Fruit fly (Drosophila melanogaster) whole organism, embryonic: Measurements from ENCODE around the gene CG3777.

Experiments used
- CG10274 ChIP-seq: fragments of 200-800 bp; sonication (Bioruptor generic); optimal IDR thresholded peaks from 3 replicates; lab custom pipeline; 2017; ENCODE audit warnings: missing biosample characterization, mild to moderate bottlenecking, missing genetic modification characterization
- CG10543 ChIP-seq: fragments of 200-800 bp; sonication (Bioruptor generic); optimal IDR thresholded peaks from 3 replicates; lab custom pipeline; 2017; ENCODE audit warnings: missing biosample characterization, mild to moderate bottlenecking, missing genetic modification characterization, moderate library complexity
- CG13424 ChIP-seq: fragments of 200-800 bp; sonication (Bioruptor generic); optimal IDR thresholded peaks from 2 replicates; lab custom pipeline; 2019; ENCODE audit warnings: missing biosample characterization, mild to moderate bottlenecking, missing genetic modification characterization, moderate library complexity
- CG14710 ChIP-seq: fragments of 200-800 bp; sonication (Bioruptor generic); optimal IDR thresholded peaks from 3 replicates; lab custom pipeline; 2019; ENCODE audit warnings: missing biosample characterization, mild to moderate bottlenecking, missing genetic modification characterization, moderate library complexity
- CG15269 ChIP-seq: fragments of 200-800 bp; sonication (Bioruptor generic); optimal IDR thresholded peaks from 2 replicates; lab custom pipeline; 2018; ENCODE audit warnings: missing biosample characterization, mild to moderate bottlenecking, missing genetic modification characterization, moderate library complexity
- CG15514 ChIP-seq: fragments of 200-800 bp; sonication (Bioruptor generic); optimal IDR thresholded peaks from 3 replicates; lab custom pipeline; 2017; ENCODE audit warnings: missing biosample characterization, missing genetic modification characterization, mild to moderate bottlenecking, moderate library complexity, missing genetic modification reagents
- CG15601 ChIP-seq: fragments of 200-800 bp; sonication (Bioruptor generic); optimal IDR thresholded peaks from 3 replicates; lab custom pipeline; 2019; ENCODE audit warnings: missing biosample characterization, mild to moderate bottlenecking, missing genetic modification characterization, moderate library complexity
- CG16863 ChIP-seq: fragments of 200-800 bp; sonication (Bioruptor generic); optimal IDR thresholded peaks from 3 replicates; lab custom pipeline; 2016; ENCODE audit warnings: missing biosample characterization, missing genetic modification characterization
- CG17186 ChIP-seq: fragments of 200-800 bp; sonication (Bioruptor generic); optimal IDR thresholded peaks from 3 replicates; lab custom pipeline; 2017; ENCODE audit warnings: missing biosample characterization, missing genetic modification reagents, missing genetic modification characterization
- CG17359 ChIP-seq: fragments of 200-800 bp; sonication (Bioruptor generic); optimal IDR thresholded peaks from 3 replicates; lab custom pipeline; 2018; ENCODE audit warnings: missing biosample characterization, mild to moderate bottlenecking, missing genetic modification characterization, moderate library complexity
- CG17568 ChIP-seq: fragments of 200-800 bp; sonication (Bioruptor generic); optimal IDR thresholded peaks from 2 replicates; lab custom pipeline; 2018; ENCODE audit warnings: missing biosample characterization, mild to moderate bottlenecking, missing genetic modification characterization, moderate library complexity
- CG1832 ChIP-seq: fragments of 200-800 bp; sonication (Bioruptor generic); optimal IDR thresholded peaks from 2 replicates; lab custom pipeline; 2017; ENCODE audit warnings: missing biosample characterization, mild to moderate bottlenecking, missing genetic modification characterization, inconsistent platforms
- CG18764 ChIP-seq: fragments of 200-800 bp; sonication (Bioruptor generic); optimal IDR thresholded peaks from 3 replicates; lab custom pipeline; 2016; ENCODE audit warnings: missing biosample characterization, missing genetic modification characterization
- CG2129 ChIP-seq: fragments of 200-800 bp; sonication (Bioruptor generic); IDR thresholded peaks from 2 replicates; pipeline ENCODE4 v1.3.6; 2022; ENCODE audit warnings: missing biosample characterization, missing genetic modification characterization; ENCODE audit not compliant: partially characterized antibody
- CG2712 ChIP-seq: fragments of 200-800 bp; optimal IDR thresholded peaks from 3 replicates; lab custom pipeline; 2019; ENCODE audit warnings: missing biosample characterization, mild to moderate bottlenecking, missing genetic modification characterization, moderate library complexity
- CG31224 ChIP-seq: fragments of 200-800 bp; sonication (Bioruptor generic); IDR thresholded peaks from 2 replicates; pipeline ENCODE4 v1.3.6; 2022; ENCODE audit warnings: missing biosample characterization, missing genetic modification characterization
- CG3407 ChIP-seq: fragments of 200-800 bp; sonication (Bioruptor generic); optimal IDR thresholded peaks from 2 replicates; lab custom pipeline; 2018; ENCODE audit warnings: missing biosample characterization, mild to moderate bottlenecking, missing genetic modification characterization
- CG3995 ChIP-seq: fragments of 200-800 bp; sonication (Bioruptor generic); optimal IDR thresholded peaks from 3 replicates; lab custom pipeline; 2016; ENCODE audit warnings: missing biosample characterization, missing genetic modification characterization
- CG4328 ChIP-seq: fragments of 200-800 bp; sonication (Bioruptor generic); optimal IDR thresholded peaks from 3 replicates; lab custom pipeline; 2017; ENCODE audit warnings: missing biosample characterization, missing genetic modification reagents, missing genetic modification characterization
- CG4617 ChIP-seq: fragments of 200-800 bp; sonication (Bioruptor generic); optimal IDR thresholded peaks from 3 replicates; lab custom pipeline; 2016; ENCODE audit warnings: missing biosample characterization, missing genetic modification characterization, borderline replicate concordance
- CG6254 ChIP-seq: fragments of 200-800 bp; sonication (Bioruptor generic); optimal IDR thresholded peaks from 3 replicates; lab custom pipeline; 2017; ENCODE audit warnings: mild to moderate bottlenecking, missing biosample characterization, missing genetic modification reagents, missing genetic modification characterization
- CG7271 ChIP-seq: fragments of 200-800 bp; sonication (Bioruptor generic); optimal IDR thresholded peaks from 2 replicates; lab custom pipeline; 2018; ENCODE audit warnings: missing biosample characterization, mild to moderate bottlenecking, missing genetic modification characterization, moderate library complexity
- CG7556 ChIP-seq: fragments of 200-800 bp; sonication (Bioruptor generic); optimal IDR thresholded peaks from 2 replicates; lab custom pipeline; 2017; ENCODE audit warnings: missing biosample characterization, mild to moderate bottlenecking, missing genetic modification characterization
- CTCF ChIP-seq: fragments of 200-800 bp; sonication (Bioruptor generic); optimal IDR thresholded peaks from 2 replicates; lab custom pipeline; 2017; ENCODE audit warnings: missing biosample characterization, mild to moderate bottlenecking, missing genetic modification characterization, moderate library complexity
- D19A ChIP-seq: fragments of 200-800 bp; optimal IDR thresholded peaks from 3 replicates; lab custom pipeline; 2019; ENCODE audit warnings: missing biosample characterization, mild to moderate bottlenecking, missing genetic modification characterization, moderate library complexity
- Dfd ChIP-seq, 2 experiments: fragments of >200 bp; optimal IDR thresholded peaks; 2 replicates each; lab custom pipeline; 2017; ENCODE audit warnings: missing biosample characterization in 2 of 2, missing genetic modification characterization in 2 of 2
- Gsc ChIP-seq: fragments of 200-800 bp; sonication (Bioruptor generic); IDR thresholded peaks from 2 replicates; pipeline ENCODE4 v1.3.6; 2022; ENCODE audit warnings: missing biosample characterization, missing genetic modification characterization
- Gug ChIP-seq: fragments of 200-800 bp; sonication (Bioruptor generic); IDR thresholded peaks from 4 replicates; pipeline ENCODE4 v1.3.6; 2022; ENCODE audit warnings: missing biosample characterization, missing genetic modification characterization
- Hr51 ChIP-seq, 2 experiments: fragments of 200-800 bp; sonication (Bioruptor generic); optimal IDR thresholded peaks; 2 replicates in 1 of 2; 3 replicates in 1 of 2; lab custom pipeline; 2016 to 2018; ENCODE audit warnings: missing biosample characterization in 2 of 2, missing genetic modification characterization in 2 of 2, mild to moderate bottlenecking in 1 of 2, moderate library complexity in 1 of 2
- MBD-R2 ChIP-seq: fragments of 200-800 bp; sonication (Bioruptor generic); IDR thresholded peaks from 2 replicates; pipeline ENCODE4 v1.3.6; 2022; ENCODE audit warnings: missing biosample characterization, missing genetic modification characterization
- Med ChIP-seq: fragments of 200-800 bp; sonication (Bioruptor generic); peaks from one replicate; lab custom pipeline; 2016; ENCODE audit warnings: missing biosample characterization, missing genetic modification characterization, mild to moderate bottlenecking, inconsistent platforms, moderate library complexity
- Myb ChIP-seq: fragments of 200-800 bp; sonication (Bioruptor generic); optimal IDR thresholded peaks from 2 replicates; lab custom pipeline; 2016; ENCODE audit warnings: missing biosample characterization, missing genetic modification characterization
- Nf-YA ChIP-seq: fragments of 200-800 bp; sonication (Bioruptor generic); IDR thresholded peaks from 2 replicates; pipeline ENCODE4 v1.3.6; 2022; ENCODE audit warnings: missing biosample characterization, missing genetic modification characterization
- Ravus ChIP-seq: fragments of 200-800 bp; sonication (Bioruptor generic); IDR thresholded peaks from 2 replicates; pipeline ENCODE4 v1.3.6; 2022; ENCODE audit warnings: missing biosample characterization, missing genetic modification characterization
- TFAM ChIP-seq: fragments of 200-800 bp; sonication (Bioruptor generic); optimal IDR thresholded peaks from 2 replicates; lab custom pipeline; 2017; ENCODE audit warnings: missing biosample characterization, missing genetic modification characterization, inconsistent platforms
- Xbp1 ChIP-seq: fragments of 200-800 bp; sonication (Bioruptor generic); optimal IDR thresholded peaks from 3 replicates; lab custom pipeline; 2016; ENCODE audit warnings: missing biosample characterization, mild to moderate bottlenecking, missing genetic modification characterization
- al ChIP-seq: fragments of 200-800 bp; sonication (Bioruptor generic); IDR thresholded peaks from 2 replicates; pipeline ENCODE4 v1.3.6; 2022; ENCODE audit warnings: missing biosample characterization, missing genetic modification characterization
- aop ChIP-seq: fragments of 200-800 bp; sonication (Bioruptor generic); IDR thresholded peaks from 2 replicates; pipeline ENCODE4 v1.3.6; 2022; ENCODE audit warnings: missing biosample characterization, missing genetic modification characterization
- ewg ChIP-seq: fragments of 200-800 bp; sonication (Bioruptor generic); optimal IDR thresholded peaks from 3 replicates; lab custom pipeline; 2017; ENCODE audit warnings: mild to moderate bottlenecking, missing biosample characterization, missing genetic modification reagents, missing genetic modification characterization
- gem ChIP-seq: fragments of 200-800 bp; sonication (Bioruptor generic); optimal IDR thresholded peaks from 2 replicates; lab custom pipeline; 2019; ENCODE audit warnings: missing biosample characterization, mild to moderate bottlenecking, missing genetic modification characterization, moderate library complexity
- gro ChIP-seq: fragments of 200-800 bp; sonication (Bioruptor generic); optimal IDR thresholded peaks from 2 replicates; lab custom pipeline; 2016; ENCODE audit warnings: missing biosample characterization, missing genetic modification characterization
- klu ChIP-seq: fragments of 200-800 bp; sonication (Bioruptor generic); IDR thresholded peaks from 2 replicates; pipeline ENCODE4 v1.3.6; 2022; ENCODE audit warnings: missing biosample characterization, missing genetic modification characterization
- lbe ChIP-seq: fragments of 200-800 bp; sonication (Bioruptor generic); optimal IDR thresholded peaks from 2 replicates; lab custom pipeline; 2016; ENCODE audit warnings: missing biosample characterization, mild to moderate bottlenecking, missing genetic modification characterization
- nau ChIP-seq: fragments of 200-800 bp; sonication (Bioruptor generic); optimal IDR thresholded peaks from 3 replicates; lab custom pipeline; 2017; ENCODE audit warnings: missing biosample characterization, mild to moderate bottlenecking, missing genetic modification characterization, missing genetic modification reagents
- pb ChIP-seq: fragments of 200-800 bp; sonication (Bioruptor generic); optimal IDR thresholded peaks from 3 replicates; lab custom pipeline; 2016; ENCODE audit warnings: missing biosample characterization, missing genetic modification characterization
- sna ChIP-seq: fragments of 200-800 bp; sonication (Bioruptor generic); IDR thresholded peaks from 2 replicates; pipeline ENCODE4 v1.3.6; 2022; ENCODE audit warnings: missing biosample characterization, missing genetic modification characterization; ENCODE audit not compliant: partially characterized antibody
- sqz ChIP-seq: fragments of 200-800 bp; sonication (Bioruptor generic); optimal IDR thresholded peaks from 3 replicates; lab custom pipeline; 2018; ENCODE audit warnings: missing biosample characterization, mild to moderate bottlenecking, missing genetic modification characterization
- ttk ChIP-seq: fragments of 200-800 bp; sonication (Bioruptor generic); IDR thresholded peaks from 2 replicates; pipeline ENCODE4 v2.1.2; 2022; ENCODE audit warnings: missing biosample characterization, missing genetic modification characterization
- tx ChIP-seq: fragments of 200-800 bp; sonication (Bioruptor generic); optimal IDR thresholded peaks from 2 replicates; lab custom pipeline; 2016; ENCODE audit warnings: missing biosample characterization, missing genetic modification characterization

CG3777 gene

dm6 chrX:255369-255768, 24.1 kb upstream of the CG3777 start, which contains the start of gene cin (continued):
- TF ChIP-seq CG2129 (GFP tag; lab: Robert Waterston, UW) (no peak), MBD-R2 (no peak; the same call in none of the 2 replicates), Gsc (no peak), al (GFP tag; lab: Robert Waterston, UW) (no peak), CG6254 (GFP tag; lab: Kevin White, UChicago) (no peak), CG2712 (tag; lab: Kevin White, UChicago) (peak; percentile 60), CG4328 (GFP tag; lab: Kevin White, UChicago) (no peak), Dfd (GFP tag; optimal IDR thresholded peaks at IDR 0.05; lab: Kevin White, UChicago) (no peak), Ravus (no peak), CG14710 (tag; lab: Kevin White, UChicago) (peak; percentile 99), Myb (no peak), gro (GFP tag; lab: Kevin White, UChicago) (no peak), tx (GFP tag; lab: Kevin White, UChicago) (no peak), aop (GFP tag; lab: Robert Waterston, UW) (no peak), sqz (GFP tag; lab: Kevin White, UChicago) (no peak), CG4617 (GFP tag; lab: Kevin White, UChicago) (no peak), pb (GFP tag; lab: Kevin White, UChicago) (no peak), CG18764 (no peak), CG16863 (GFP tag; lab: Kevin White, UChicago) (no peak), CG17186 (GFP tag; lab: Kevin White, UChicago) (no peak), TFAM (GFP tag; lab: Kevin White, UChicago) (no peak), klu (GFP tag; lab: Robert Waterston, UW) (no peak), Nf-YA (GFP tag; lab: Robert Waterston, UW) (no peak), nau (no peak)

- TF ChIP-seq D19A (tag; lab: Kevin White, UChicago) (peak; percentile 78), gem (peak; percentile 1), lbe (peak; percentile 5), CG10274 (GFP tag; lab: Kevin White, UChicago) (no peak), Med (peak; percentile 1)
Observed at dm6 chrX:262836-263235, 16.7 kb upstream of the CG3777 start.

- no peak for TF ChIP-seq CG3407 (GFP tag; lab: Kevin White, UChicago)
- peak; percentile 43 for TF ChIP-seq CG10543 (GFP tag; lab: Kevin White, UChicago)
- TF ChIP-seq CG1832 (GFP tag; lab: Kevin White, UChicago): no peak
- TF ChIP-seq CG13424: peak; percentile 33
- no peak for TF ChIP-seq sna (GFP tag; lab: Robert Waterston, UW)
- TF ChIP-seq CG3995 (GFP tag; lab: Kevin White, UChicago): no peak
- peak; percentile 40; the same call in 1 of the 2 replicates for TF ChIP-seq CG31224 (GFP tag; lab: Robert Waterston, UW)
- TF ChIP-seq ttk (GFP tag; lab: Robert Waterston, UW): no peak
- TF ChIP-seq CG7271 (tag; lab: Kevin White, UChicago): no peak
- peak; percentile 16 for TF ChIP-seq CG7556 (GFP tag; lab: Kevin White, UChicago)
- TF ChIP-seq Dfd (GFP tag; optimal IDR thresholded peaks at IDR 0.05; lab: Kevin White, UChicago): no peak
- no peak for TF ChIP-seq CG15269
- TF ChIP-seq Gug (GFP tag; lab: Robert Waterston, UW): 0 out of 4 replicates have a peak, but pooled peaks have one; percentile 6
- no peak for TF ChIP-seq Hr51 (GFP tag; optimal IDR thresholded peaks at IDR 0.05; lab: Kevin White, UChicago)
- TF ChIP-seq ewg (GFP tag; lab: Kevin White, UChicago): no peak
- peak; percentile 1 for TF ChIP-seq CG15601 (tag; lab: Kevin White, UChicago)
- peak; percentile 1 for TF ChIP-seq CG17568 (GFP tag; lab: Kevin White, UChicago)
- peak; percentile 9 for TF ChIP-seq Xbp1 (GFP tag; lab: Kevin White, UChicago)
- TF ChIP-seq CG17359 (tag; lab: Kevin White, UChicago): peak; percentile 42
- TF ChIP-seq CG15514: no peak
- TF ChIP-seq CTCF: no peak
Observed at dm6 chrX:263728-264344, 15.7 kb upstream of the CG3777 start, which contains the start of gene CG13377. Gene CG13377 (minus strand): TSS chrX:263999.
